Fruit fly (Drosophila melanogaster): Measurements from ENCODE around the gene roq.

dm6 chr3L:16407815-16408608, 29.6 kb upstream of the roq start:
- TF ChIP-seq usp (GFP tag; optimal IDR thresholded peaks at IDR 0.05) (no peak), EcR (GFP tag; optimal IDR thresholded peaks at IDR 0.05) (no peak)
